Worm (Caenorhabditis elegans) whole organism, L1 larva: ENCODE measurements around the gene clec-73.

Experiments
- efl-3 ChIP-seq: fragments of 200-800 bp; sonication (Bioruptor generic); optimal IDR thresholded peaks from 2 replicates; lab custom pipeline; 2018; ENCODE audit warnings: mild to moderate bottlenecking, missing genetic modification characterization, missing compliant biosample characterization
- egl-27 ChIP-seq, 2 experiments: fragments of 150-350 bp in 1 of 2; sonication (generic microtip); optimal IDR thresholded peaks; 3 replicates each; lab custom pipeline; 2017 to 2018; ENCODE audit warnings: missing biosample characterization in 2 of 2, missing genetic modification characterization in 2 of 2, missing genetic modification reagents in 2 of 2
- elt-2 ChIP-seq: sonication (generic microtip); optimal IDR thresholded peaks from 2 replicates; lab custom pipeline; 2016; ENCODE audit warnings: missing genetic modification characterization, mild to moderate bottlenecking, inconsistent platforms, missing compliant biosample characterization, missing genetic modification reagents
- nhr-28 ChIP-seq: fragments of 150-350 bp; optimal IDR thresholded peaks from 2 replicates; lab custom pipeline; 2014; ENCODE audit warnings: missing biosample characterization, missing genetic modification characterization
- nhr-71 ChIP-seq: sonication (generic microtip); optimal IDR thresholded peaks from 2 replicates; lab custom pipeline; 2016; ENCODE audit warnings: mild to moderate bottlenecking, missing genetic modification characterization, moderate library complexity, missing compliant biosample characterization
- pqm-1 ChIP-seq: sonication (generic microtip); optimal IDR thresholded peaks from 3 replicates; lab custom pipeline; 2017; ENCODE audit warnings: missing biosample characterization, missing genetic modification characterization
- unc-30 ChIP-seq: sonication (generic microtip); optimal IDR thresholded peaks from 2 replicates; lab custom pipeline; 2017; ENCODE audit warnings: missing biosample characterization, missing genetic modification characterization
- unc-62 ChIP-seq: fragments of 150-350 bp; optimal IDR thresholded peaks from 2 replicates; lab custom pipeline; 2014; ENCODE audit warnings: missing biosample characterization, missing genetic modification reagents, missing genetic modification characterization

- TF ChIP-seq unc-62 (GFP tag; lab: Kevin White, UChicago): no peak
- TF ChIP-seq nhr-71 (tag; lab: Kevin White, UChicago): no peak
- TF ChIP-seq efl-3 (GFP tag; lab: Kevin White, UChicago): no peak
- no peak for TF ChIP-seq pqm-1 (tag; lab: Kevin White, UChicago)
- no peak for TF ChIP-seq nhr-28 (tag; lab: Kevin White, UChicago)
- no peak for TF ChIP-seq elt-2 (tag; lab: Kevin White, UChicago)
- TF ChIP-seq egl-27 (tag; optimal IDR thresholded peaks at IDR 0.05; lab: Kevin White, UChicago): no peak
- TF ChIP-seq unc-30: no peak
These were observed 48.3 kb downstream of the clec-73 start, which contains the start of the genes F56D6.22 and F56D6.12 for ce11 chrIV:3907506-3908188.
